Fruit fly (Drosophila melanogaster) whole organism, embryonic: ENCODE measurements around the gene Ran-like.

Experiments
- Atf3 ChIP-seq: fragments of 200-800 bp; sonication (Bioruptor generic); optimal IDR thresholded peaks from 3 replicates; lab custom pipeline; 2016; ENCODE audit warnings: missing biosample characterization, missing genetic modification characterization
- CG12104 ChIP-seq: fragments of 200-800 bp; sonication (Bioruptor generic); optimal IDR thresholded peaks from 3 replicates; lab custom pipeline; 2016; ENCODE audit warnings: missing biosample characterization, missing genetic modification characterization
- CG12769 ChIP-seq: fragments of 200-800 bp; sonication (Bioruptor generic); optimal IDR thresholded peaks from 2 replicates; lab custom pipeline; 2019; ENCODE audit warnings: missing biosample characterization, mild to moderate bottlenecking, missing genetic modification characterization, moderate library complexity
- CG13624 ChIP-seq: fragments of 200-800 bp; sonication (Bioruptor generic); optimal IDR thresholded peaks from 2 replicates; lab custom pipeline; 2016; ENCODE audit warnings: missing biosample characterization, missing genetic modification characterization
- CG14860 ChIP-seq: fragments of 200-800 bp; sonication (Bioruptor generic); IDR thresholded peaks from 3 replicates; pipeline ENCODE4 v1.3.6; 2022; ENCODE audit warnings: missing biosample characterization, missing genetic modification characterization; ENCODE audit not compliant: partially characterized antibody
- CG16863 ChIP-seq: fragments of 200-800 bp; sonication (Bioruptor generic); optimal IDR thresholded peaks from 3 replicates; lab custom pipeline; 2016; ENCODE audit warnings: missing biosample characterization, missing genetic modification characterization
- CG18262 ChIP-seq: fragments of 200-800 bp; optimal IDR thresholded peaks from 3 replicates; lab custom pipeline; 2019; ENCODE audit warnings: missing biosample characterization, mild to moderate bottlenecking, missing genetic modification characterization, moderate library complexity
- CG18476 ChIP-seq: fragments of 200-800 bp; sonication (Bioruptor generic); optimal IDR thresholded peaks from 2 replicates; lab custom pipeline; 2016; ENCODE audit warnings: missing biosample characterization, mild to moderate bottlenecking, missing genetic modification characterization
- CG18599 ChIP-seq: fragments of 200-800 bp; sonication (Bioruptor generic); optimal IDR thresholded peaks from 3 replicates; lab custom pipeline; 2017; ENCODE audit warnings: missing biosample characterization, missing genetic modification characterization, mild to moderate bottlenecking, moderate library complexity, missing genetic modification reagents
- CG33557 ChIP-seq: fragments of 200-800 bp; sonication (Bioruptor generic); optimal IDR thresholded peaks from 2 replicates; lab custom pipeline; 2019; ENCODE audit warnings: missing biosample characterization, mild to moderate bottlenecking, missing genetic modification characterization, moderate library complexity
- CG4282 ChIP-seq: fragments of 200-800 bp; sonication (Bioruptor generic); optimal IDR thresholded peaks from 2 replicates; lab custom pipeline; 2016; ENCODE audit warnings: missing biosample characterization, missing genetic modification characterization
- CG43689 ChIP-seq: fragments of 200-800 bp; sonication (Bioruptor generic); IDR thresholded peaks from 2 replicates; pipeline ENCODE4 v1.3.6; 2022; ENCODE audit warnings: missing biosample characterization, missing genetic modification characterization
- CG5245 ChIP-seq: fragments of 200-800 bp; sonication (Bioruptor generic); optimal IDR thresholded peaks from 3 replicates; lab custom pipeline; 2016; ENCODE audit warnings: missing biosample characterization, missing genetic modification characterization
- CG5953 ChIP-seq: fragments of 200-800 bp; sonication (Bioruptor generic); IDR thresholded peaks from 2 replicates; pipeline ENCODE4 v1.3.6; 2022; ENCODE audit warnings: missing biosample characterization, missing genetic modification characterization
- CG7357 ChIP-seq: fragments of 200-800 bp; sonication (Bioruptor generic); IDR thresholded peaks from 3 replicates; pipeline ENCODE4 v1.3.6; 2022; ENCODE audit warnings: missing biosample characterization, missing genetic modification characterization
- CG9817 ChIP-seq: fragments of 200-800 bp; sonication (Bioruptor generic); optimal IDR thresholded peaks from 2 replicates; lab custom pipeline; 2018; ENCODE audit warnings: missing biosample characterization, mild to moderate bottlenecking, missing genetic modification characterization, moderate library complexity
- D ChIP-seq, 2 experiments: fragments of 200-800 bp in 1 of 2; fragments of >200 bp in 1 of 2; sonication (Bioruptor generic) in 1 of 2; optimal IDR thresholded peaks; 2 replicates in 1 of 2; 3 replicates in 1 of 2; lab custom pipeline; 2017; ENCODE audit warnings: mild to moderate bottlenecking in 1 of 2, missing biosample characterization in 1 of 2, missing genetic modification characterization in 1 of 2, missing genetic modification reagents in 1 of 2
- Dip2 ChIP-seq: fragments of 200-800 bp; sonication (Bioruptor generic); IDR thresholded peaks from 2 replicates; pipeline ENCODE4 v1.3.6; 2022; ENCODE audit warnings: missing biosample characterization, missing genetic modification characterization
- Dp ChIP-seq: fragments of 200-800 bp; sonication (Bioruptor generic); optimal IDR thresholded peaks from 2 replicates; lab custom pipeline; 2018; ENCODE audit warnings: missing biosample characterization, mild to moderate bottlenecking, missing genetic modification characterization, moderate library complexity
- ERR ChIP-seq: fragments of 200-800 bp; sonication (Bioruptor generic); optimal IDR thresholded peaks from 2 replicates; lab custom pipeline; 2016; ENCODE audit warnings: missing biosample characterization, missing genetic modification characterization
- Eip74EF ChIP-seq, 2 experiments: fragments of 200-800 bp in 1 of 2; fragments of >200 bp in 1 of 2; sonication (Bioruptor generic) in 1 of 2; optimal IDR thresholded peaks; 2 replicates each; lab custom pipeline; 2017 to 2019; ENCODE audit warnings: missing biosample characterization in 2 of 2, missing genetic modification characterization in 2 of 2, mild to moderate bottlenecking in 1 of 2, moderate library complexity in 1 of 2
- Gug ChIP-seq: fragments of 200-800 bp; sonication (Bioruptor generic); IDR thresholded peaks from 4 replicates; pipeline ENCODE4 v1.3.6; 2022; ENCODE audit warnings: missing biosample characterization, missing genetic modification characterization
- HLHmδ ChIP-seq: fragments of 200-800 bp; sonication (Bioruptor generic); optimal IDR thresholded peaks from 2 replicates; lab custom pipeline; 2018; ENCODE audit warnings: missing biosample characterization, mild to moderate bottlenecking, missing genetic modification characterization, moderate library complexity
- Jarid2 ChIP-seq: fragments of 200-800 bp; sonication (Bioruptor generic); optimal IDR thresholded peaks from 3 replicates; lab custom pipeline; 2017; ENCODE audit warnings: mild to moderate bottlenecking, missing biosample characterization, missing genetic modification reagents, missing genetic modification characterization
- Med ChIP-seq: fragments of 200-800 bp; sonication (Bioruptor generic); peaks from one replicate; lab custom pipeline; 2016; ENCODE audit warnings: missing biosample characterization, missing genetic modification characterization, mild to moderate bottlenecking, inconsistent platforms, moderate library complexity
- Meics ChIP-seq: fragments of 200-800 bp; sonication (Bioruptor generic); optimal IDR thresholded peaks from 2 replicates; lab custom pipeline; 2017; ENCODE audit warnings: missing biosample characterization, mild to moderate bottlenecking, missing genetic modification characterization
- Mes4 ChIP-seq: fragments of 200-800 bp; sonication (Bioruptor generic); optimal IDR thresholded peaks from 2 replicates; lab custom pipeline; 2016; ENCODE audit warnings: missing biosample characterization, missing genetic modification characterization
- Nf-YA ChIP-seq: fragments of 200-800 bp; sonication (Bioruptor generic); IDR thresholded peaks from 2 replicates; pipeline ENCODE4 v1.3.6; 2022; ENCODE audit warnings: missing biosample characterization, missing genetic modification characterization
- Oli ChIP-seq: fragments of 200-800 bp; sonication (Bioruptor generic); optimal IDR thresholded peaks from 2 replicates; lab custom pipeline; 2018; ENCODE audit warnings: missing biosample characterization, mild to moderate bottlenecking, missing genetic modification characterization, moderate library complexity
- Pdp1 ChIP-seq, 2 experiments: fragments of 200-800 bp; sonication (Bioruptor generic); optimal IDR thresholded peaks; 3 replicates each; lab custom pipeline; 2016; ENCODE audit warnings: missing biosample characterization in 2 of 2, missing genetic modification characterization in 2 of 2, mild to moderate bottlenecking in 1 of 2, moderate library complexity in 1 of 2
- Rfx ChIP-seq: fragments of 200-800 bp; sonication (Bioruptor generic); IDR thresholded peaks from 2 replicates; pipeline ENCODE4 v1.3.6; 2022; ENCODE audit warnings: missing biosample characterization, missing genetic modification characterization
- bsh ChIP-seq, 2 experiments: fragments of 200-800 bp; sonication (Bioruptor generic); optimal IDR thresholded peaks; 2 replicates each; lab custom pipeline; 2017 to 2018; ENCODE audit warnings: mild to moderate bottlenecking in 2 of 2, missing biosample characterization in 2 of 2, missing genetic modification characterization in 2 of 2, moderate library complexity in 1 of 2
- dimm ChIP-seq: fragments of 200-800 bp; sonication (Bioruptor generic); IDR thresholded peaks from 2 replicates; pipeline ENCODE4 v1.3.6; 2022; ENCODE audit warnings: missing biosample characterization, missing genetic modification characterization
- exex ChIP-seq: fragments of 200-800 bp; sonication (Bioruptor generic); optimal IDR thresholded peaks from 4 replicates; lab custom pipeline; 2018; ENCODE audit warnings: missing biosample characterization, mild to moderate bottlenecking, missing genetic modification characterization, moderate library complexity
- fd64A ChIP-seq: fragments of 200-800 bp; sonication (Bioruptor generic); optimal IDR thresholded peaks from 3 replicates; lab custom pipeline; 2018; ENCODE audit warnings: missing biosample characterization, mild to moderate bottlenecking, missing genetic modification characterization
- hb ChIP-seq: fragments of 200-800 bp; sonication (Bioruptor generic); IDR thresholded peaks from 3 replicates; pipeline ENCODE4 v1.3.6; 2022; ENCODE audit warnings: missing biosample characterization, missing genetic modification characterization; ENCODE audit not compliant: partially characterized antibody
- lola ChIP-seq, 3 experiments: fragments of >200 bp in 2 of 3; fragments of 200-800 bp in 1 of 3; sonication (Bioruptor generic) in 1 of 3; optimal IDR thresholded peaks; 2 replicates each; lab custom pipeline; 2017 to 2019; ENCODE audit warnings: missing biosample characterization in 3 of 3, missing genetic modification characterization in 3 of 3, mild to moderate bottlenecking in 1 of 3, moderate library complexity in 1 of 3
- lov ChIP-seq, 2 experiments: fragments of 200-800 bp in 1 of 2; fragments of >200 bp in 1 of 2; sonication (Bioruptor generic) in 1 of 2; IDR thresholded peaks in 1 of 2; optimal IDR thresholded peaks in 1 of 2; 2 replicates in 1 of 2; 3 replicates in 1 of 2; pipeline versions ENCODE4 v1.3.6 to Lab custom; 2017 to 2022; ENCODE audit warnings: missing biosample characterization in 1 of 2, missing genetic modification characterization in 1 of 2
- phol ChIP-seq: fragments of 200-800 bp; sonication (Bioruptor generic); optimal IDR thresholded peaks from 3 replicates; lab custom pipeline; 2018; ENCODE audit warnings: missing biosample characterization, mild to moderate bottlenecking, missing genetic modification characterization, moderate library complexity
- pita ChIP-seq: fragments of 200-800 bp; sonication (Bioruptor generic); optimal IDR thresholded peaks from 2 replicates; lab custom pipeline; 2017; ENCODE audit warnings: missing biosample characterization, mild to moderate bottlenecking, missing genetic modification characterization
- psq ChIP-seq: fragments of 200-800 bp; sonication (Bioruptor generic); optimal IDR thresholded peaks from 2 replicates; lab custom pipeline; 2017; ENCODE audit warnings: missing biosample characterization, missing genetic modification characterization
- repo ChIP-seq: fragments of 200-800 bp; sonication (Bioruptor generic); optimal IDR thresholded peaks from 2 replicates; lab custom pipeline; 2016; ENCODE audit warnings: missing biosample characterization, missing genetic modification characterization
- salm ChIP-seq: fragments of 200-800 bp; sonication (Bioruptor generic); optimal IDR thresholded peaks from 2 replicates; lab custom pipeline; 2018; ENCODE audit warnings: missing biosample characterization, mild to moderate bottlenecking, missing genetic modification characterization
- schlank ChIP-seq: fragments of 200-800 bp; sonication (Bioruptor generic); optimal IDR thresholded peaks from 2 replicates; lab custom pipeline; 2018; ENCODE audit warnings: missing biosample characterization, mild to moderate bottlenecking, missing genetic modification characterization
- slbo ChIP-seq: fragments of 200-800 bp; sonication (Bioruptor generic); IDR thresholded peaks from 2 replicates; pipeline ENCODE4 v1.3.6; 2022; ENCODE audit warnings: missing biosample characterization, missing genetic modification characterization
- tx ChIP-seq: fragments of 200-800 bp; sonication (Bioruptor generic); optimal IDR thresholded peaks from 2 replicates; lab custom pipeline; 2016; ENCODE audit warnings: missing biosample characterization, missing genetic modification characterization
- zen2 ChIP-seq: fragments of 200-800 bp; sonication (Bioruptor generic); IDR thresholded peaks from 3 replicates; pipeline ENCODE4 v1.3.6; 2022; ENCODE audit warnings: missing biosample characterization, missing genetic modification characterization; ENCODE audit not compliant: partially characterized antibody

The Ran-like gene

DNA sequence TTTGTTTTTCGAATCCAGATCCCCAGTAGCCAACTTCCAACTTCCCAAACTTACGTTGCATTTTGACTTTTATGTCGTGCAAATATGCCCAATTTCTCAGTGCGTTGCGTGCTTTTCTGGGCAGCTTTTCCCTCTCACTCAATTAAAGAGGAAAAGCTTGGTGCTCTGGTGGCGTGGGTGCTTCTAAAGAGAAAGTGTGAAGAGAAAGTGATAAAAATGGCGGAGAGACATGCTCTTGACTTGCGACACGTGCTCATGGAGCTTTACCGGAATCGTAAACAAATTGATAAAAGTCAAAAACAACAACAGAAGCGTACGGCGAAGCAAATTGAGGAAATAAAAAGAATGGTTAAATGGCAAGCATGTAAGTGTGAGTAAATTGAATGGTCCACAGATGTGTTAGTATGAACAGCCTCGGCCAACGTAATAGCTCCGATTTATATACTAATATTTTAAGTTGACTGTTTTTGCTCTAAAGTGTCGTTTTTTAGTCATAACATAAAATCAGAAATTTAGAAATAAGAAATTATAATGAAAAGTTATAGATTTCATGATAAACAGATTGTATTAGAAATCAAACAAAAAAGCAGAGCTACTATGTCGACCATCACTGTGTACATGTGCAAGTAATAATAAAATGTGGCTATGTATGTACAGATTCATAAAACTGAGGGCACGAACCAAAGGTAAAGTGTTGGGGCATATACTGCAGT is 8.8 kb upstream of the Ran-like start:
- TF ChIP-seq HLHmδ (no peak), Atf3 (GFP tag; lab: Kevin White, UChicago) (no peak), ERR (GFP tag; lab: Kevin White, UChicago) (no peak), Nf-YA (GFP tag; lab: Robert Waterston, UW) (no peak), repo (no peak), Gug (no peak), hb (GFP tag; lab: Robert Waterston, UW) (no peak), tx (no peak), Mes4 (no peak), Oli (peak; percentile 35), CG43689 (no peak), Med (GFP tag; lab: Kevin White, UChicago) (no peak), lov (optimal IDR thresholded peaks at IDR 0.05; lab: Kevin White, UChicago) (no peak), lov (GFP tag; IDR thresholded peaks at IDR 0.05; lab: Robert Waterston, UW) (no peak), CG4282 (no peak), CG9817 (tag; lab: Kevin White, UChicago) (no peak), CG5245 (GFP tag; lab: Kevin White, UChicago) (peak; percentile 26), Rfx (GFP tag; lab: Robert Waterston, UW) (no peak), CG16863 (GFP tag; lab: Kevin White, UChicago) (no peak), CG33557 (GFP tag; lab: Kevin White, UChicago) (no peak), schlank (tag; lab: Kevin White, UChicago) (no peak), dimm (no peak), CG18599 (GFP tag; lab: Kevin White, UChicago) (peak; percentile 44), D (optimal IDR thresholded peaks at IDR 0.05; lab: Kevin White, UChicago) (no peak), D (GFP tag; optimal IDR thresholded peaks at IDR 0.05; lab: Kevin White, UChicago) (peak; percentile 33), Pdp1 (GFP tag; optimal IDR thresholded peaks at IDR 0.05; lab: Kevin White, UChicago) (peak in 1 of 2 experiments; percentile 0), CG7357 (no peak), Meics (GFP tag; lab: Kevin White, UChicago) (peak; percentile 8), salm (tag; lab: Kevin White, UChicago) (no peak), Jarid2 (peak; percentile 3), CG18262 (tag; lab: Kevin White, UChicago) (peak; percentile 29), CG12769 (tag; lab: Kevin White, UChicago) (no peak), Dp (no peak), phol (tag; lab: Kevin White, UChicago) (peak; percentile 36), zen2 (GFP tag; lab: Robert Waterston, UW) (no peak), Dip2 (GFP tag; lab: Robert Waterston, UW) (no peak), exex (tag; lab: Kevin White, UChicago) (no peak), Eip74EF (GFP tag; optimal IDR thresholded peaks at IDR 0.05; lab: Kevin White, UChicago) (no peak), slbo (GFP tag; lab: Robert Waterston, UW) (no peak), pita (no peak), psq (GFP tag; lab: Kevin White, UChicago) (no peak), fd64A (no peak), CG18476 (GFP tag; lab: Kevin White, UChicago) (peak; percentile 8), lola (GFP tag; optimal IDR thresholded peaks at IDR 0.05; lab: Kevin White, UChicago) (no peak), CG13624 (no peak), CG12104 (peak; percentile 16), CG14860 (GFP tag; lab: Robert Waterston, UW) (no peak), CG5953 (GFP tag; lab: Robert Waterston, UW) (no peak), bsh (GFP tag; optimal IDR thresholded peaks at IDR 0.05; lab: Kevin White, UChicago) (peak in 1 of 2 experiments; percentile 1)
